Worm (Caenorhabditis elegans) whole organism, L1 larva: ENCODE results near the gene ttr-40.
A peak's percentile ranks its signal among the peaks of the same experiment; 100 is the strongest.

Experiments
- C34B4.2 ChIP-seq: sonication (generic microtip); optimal IDR thresholded peaks from 2 replicates; lab custom pipeline; 2017; ENCODE audit warnings: mild to moderate bottlenecking, missing genetic modification characterization, missing compliant biosample characterization
- Y116A8C.19 ChIP-seq: sonication (generic microtip); optimal IDR thresholded peaks from 2 replicates; lab custom pipeline; 2016; ENCODE audit warnings: missing compliant biosample characterization, missing genetic modification characterization, borderline replicate concordance
- alr-1 ChIP-seq: fragments of 200-800 bp; sonication (Bioruptor generic); optimal IDR thresholded peaks from 2 replicates; lab custom pipeline; 2018; ENCODE audit warnings: borderline replicate concordance, mild to moderate bottlenecking, missing genetic modification characterization, missing compliant biosample characterization
- aly-2 ChIP-seq: fragments of 150-350 bp; optimal IDR thresholded peaks from 2 replicates; lab custom pipeline; 2014; ENCODE audit warnings: missing biosample characterization, missing genetic modification characterization
- ama-1 ChIP-seq: fragments of 150-350 bp; optimal IDR thresholded peaks from 2 replicates; lab custom pipeline; 2014
- blmp-1 ChIP-seq: fragments of 150-350 bp; optimal IDR thresholded peaks from 2 replicates; lab custom pipeline; 2014; ENCODE audit warnings: missing biosample characterization, missing genetic modification characterization
- ceh-63 ChIP-seq: fragments of 200-800 bp; sonication (Bioruptor generic); optimal IDR thresholded peaks from 2 replicates; lab custom pipeline; 2018; ENCODE audit warnings: mild to moderate bottlenecking, missing genetic modification characterization, missing compliant biosample characterization
- ceh-8 ChIP-seq: fragments of 200-800 bp; sonication (Bioruptor generic); optimal IDR thresholded peaks from 2 replicates; lab custom pipeline; 2018; ENCODE audit warnings: mild to moderate bottlenecking, missing genetic modification characterization, moderate library complexity, missing compliant biosample characterization
- ceh-90 ChIP-seq: sonication (generic microtip); optimal IDR thresholded peaks from 2 replicates; lab custom pipeline; 2016; ENCODE audit warnings: missing genetic modification characterization, missing compliant biosample characterization
- dpl-1 ChIP-seq, 3 experiments: fragments of 150-350 bp in 2 of 3; sonication (generic microtip) in 1 of 3; optimal IDR thresholded peaks; 2 replicates each; lab custom pipeline; 2014 to 2017; ENCODE audit warnings: missing biosample characterization in 3 of 3, missing genetic modification characterization in 3 of 3, missing genetic modification reagents in 3 of 3
- egl-13 ChIP-seq: sonication (generic microtip); optimal IDR thresholded peaks from 2 replicates; lab custom pipeline; 2016; ENCODE audit warnings: missing genotype, missing genetic modification reagents, missing genetic modification characterization, missing compliant biosample characterization
- egl-27 ChIP-seq, 2 experiments: fragments of 150-350 bp in 1 of 2; sonication (generic microtip); optimal IDR thresholded peaks; 3 replicates each; lab custom pipeline; 2017 to 2018; ENCODE audit warnings: missing biosample characterization in 2 of 2, missing genetic modification characterization in 2 of 2, missing genetic modification reagents in 2 of 2
- fkh-4 ChIP-seq: sonication (generic microtip); optimal IDR thresholded peaks from 2 replicates; lab custom pipeline; 2016; ENCODE audit warnings: missing compliant biosample characterization, missing genetic modification characterization, borderline replicate concordance
- hlh-17 ChIP-seq: fragments of 200-800 bp; sonication (Bioruptor generic); optimal IDR thresholded peaks from 2 replicates; lab custom pipeline; 2018; ENCODE audit warnings: missing genetic modification characterization, mild to moderate bottlenecking, missing compliant biosample characterization, moderate library complexity, borderline replicate concordance
- irx-1 ChIP-seq: sonication (generic microtip); optimal IDR thresholded peaks from 2 replicates; lab custom pipeline; 2016; ENCODE audit warnings: missing genetic modification characterization, missing compliant biosample characterization
- isw-1 ChIP-seq: fragments of 200-800 bp; sonication (Bioruptor generic); IDR thresholded peaks from 2 replicates; pipeline ENCODE4 v1.3.6; 2022; ENCODE audit warnings: missing genetic modification characterization, missing compliant biosample characterization
- jun-1 ChIP-seq: fragments of 150-350 bp; optimal IDR thresholded peaks from 2 replicates; lab custom pipeline; 2014; ENCODE audit warnings: missing biosample characterization, missing genetic modification reagents, missing genetic modification characterization
- lin-35 ChIP-seq, 2 experiments: fragments of 150-350 bp; optimal IDR thresholded peaks; 2 replicates each; lab custom pipeline; 2014; ENCODE audit warnings: missing biosample characterization in 2 of 2, missing genetic modification characterization in 2 of 2, missing genetic modification reagents in 2 of 2
- lin-39 ChIP-seq: fragments of 150-350 bp; optimal IDR thresholded peaks from 2 replicates; lab custom pipeline; 2014; ENCODE audit warnings: missing biosample characterization, missing genetic modification reagents, missing genetic modification characterization
- lsy-2 ChIP-seq, 2 experiments: fragments of 150-350 bp; optimal IDR thresholded peaks; 2 replicates each; lab custom pipeline; 2014; ENCODE audit warnings: missing biosample characterization in 2 of 2, missing genetic modification characterization in 2 of 2
- mab-9 ChIP-seq: fragments of 200-800 bp; sonication (Bioruptor generic); IDR thresholded peaks from 2 replicates; pipeline ENCODE4 v1.3.6; 2022; ENCODE audit warnings: missing genetic modification reagents, missing genetic modification characterization, missing compliant biosample characterization
- mef-2 ChIP-seq: fragments of 150-350 bp; optimal IDR thresholded peaks from 2 replicates; lab custom pipeline; 2014; ENCODE audit warnings: missing biosample characterization, missing genetic modification characterization
- nhr-11 ChIP-seq: fragments of 150-350 bp; optimal IDR thresholded peaks from 2 replicates; lab custom pipeline; 2014; ENCODE audit warnings: missing biosample characterization, missing genetic modification characterization
- nhr-12 ChIP-seq: sonication (generic microtip); optimal IDR thresholded peaks from 2 replicates; lab custom pipeline; 2017; ENCODE audit warnings: missing biosample characterization, missing genetic modification characterization
- nhr-20 ChIP-seq: sonication (generic microtip); optimal IDR thresholded peaks from 2 replicates; lab custom pipeline; 2016; ENCODE audit warnings: mild to moderate bottlenecking, missing genetic modification characterization, missing compliant biosample characterization
- nhr-47 ChIP-seq: sonication (generic microtip); optimal IDR thresholded peaks from 2 replicates; lab custom pipeline; 2016; ENCODE audit warnings: mild to moderate bottlenecking, missing genetic modification characterization, moderate library complexity, missing compliant biosample characterization
- nhr-71 ChIP-seq: sonication (generic microtip); optimal IDR thresholded peaks from 2 replicates; lab custom pipeline; 2016; ENCODE audit warnings: mild to moderate bottlenecking, missing genetic modification characterization, moderate library complexity, missing compliant biosample characterization
- nhr-76 ChIP-seq: sonication (generic microtip); optimal IDR thresholded peaks from 2 replicates; lab custom pipeline; 2017; ENCODE audit warnings: missing biosample characterization, missing genetic modification characterization
- nhr-85 ChIP-seq: sonication (generic microtip); peaks from one replicate; lab custom pipeline; 2016; ENCODE audit warnings: missing genetic modification characterization, inconsistent platforms, missing compliant biosample characterization
- pag-3 ChIP-seq: sonication (generic microtip); optimal IDR thresholded peaks from 2 replicates; lab custom pipeline; 2017; ENCODE audit warnings: missing genetic modification characterization, mild to moderate bottlenecking, missing compliant biosample characterization, antibody characterized with exemption, borderline replicate concordance; ENCODE audit not compliant: insufficient read depth
- pax-3 ChIP-seq: fragments of 200-800 bp; sonication (Bioruptor generic); optimal IDR thresholded peaks from 2 replicates; lab custom pipeline; 2018; ENCODE audit warnings: mild to moderate bottlenecking, missing genetic modification characterization, moderate library complexity, missing compliant biosample characterization
- pqm-1 ChIP-seq: sonication (generic microtip); optimal IDR thresholded peaks from 3 replicates; lab custom pipeline; 2017; ENCODE audit warnings: missing biosample characterization, missing genetic modification characterization
- rnt-1 ChIP-seq: sonication (generic microtip); optimal IDR thresholded peaks from 2 replicates; lab custom pipeline; 2016; ENCODE audit warnings: mild to moderate bottlenecking, missing genetic modification characterization, moderate library complexity, missing compliant biosample characterization
- skn-1 ChIP-seq: fragments of 150-350 bp; optimal IDR thresholded peaks from 2 replicates; lab custom pipeline; 2014; ENCODE audit warnings: missing biosample characterization, missing genetic modification characterization
- snu-23 ChIP-seq: sonication (generic microtip); optimal IDR thresholded peaks from 2 replicates; lab custom pipeline; 2016; ENCODE audit warnings: missing genetic modification characterization, missing compliant biosample characterization
- sox-4 ChIP-seq: sonication (generic microtip); optimal IDR thresholded peaks from 2 replicates; lab custom pipeline; 2016; ENCODE audit warnings: missing genetic modification characterization, missing compliant biosample characterization
- sptf-1 ChIP-seq: fragments of 150-350 bp; optimal IDR thresholded peaks from 2 replicates; lab custom pipeline; 2014; ENCODE audit warnings: missing biosample characterization, missing genetic modification characterization
- sup-37 ChIP-seq: fragments of 200-800 bp; sonication (Bioruptor generic); optimal IDR thresholded peaks from 2 replicates; lab custom pipeline; 2018; ENCODE audit warnings: mild to moderate bottlenecking, missing genetic modification characterization, missing compliant biosample characterization
- swsn-7 ChIP-seq: sonication (generic microtip); optimal IDR thresholded peaks from 2 replicates; lab custom pipeline; 2016; ENCODE audit warnings: missing genetic modification characterization, missing compliant biosample characterization
- tbx-2 ChIP-seq: sonication (generic microtip); optimal IDR thresholded peaks from 2 replicates; lab custom pipeline; 2016; ENCODE audit warnings: missing genetic modification characterization, missing compliant biosample characterization
- tlp-1 ChIP-seq: fragments of 150-350 bp; optimal IDR thresholded peaks from 2 replicates; lab custom pipeline; 2014; ENCODE audit warnings: missing biosample characterization, missing genetic modification characterization
- unc-130 ChIP-seq: fragments of 150-350 bp; optimal IDR thresholded peaks from 2 replicates; lab custom pipeline; 2017; ENCODE audit warnings: missing biosample characterization, missing genetic modification characterization, inconsistent platforms
- unc-86 ChIP-seq: sonication (generic microtip); optimal IDR thresholded peaks from 2 replicates; lab custom pipeline; 2016; ENCODE audit warnings: missing genetic modification characterization, missing compliant biosample characterization
- unc-98 ChIP-seq: fragments of 200-800 bp; sonication (Bioruptor generic); IDR thresholded peaks from 2 replicates; pipeline ENCODE4 v1.3.6; 2022; ENCODE audit warnings: missing genetic modification characterization, missing compliant biosample characterization
- vab-15 ChIP-seq: sonication (generic microtip); optimal IDR thresholded peaks from 2 replicates; lab custom pipeline; 2017; ENCODE audit warnings: missing genotype, mild to moderate bottlenecking, missing genetic modification characterization, missing compliant biosample characterization
- xbp-1 ChIP-seq: sonication (generic microtip); optimal IDR thresholded peaks from 2 replicates; lab custom pipeline; 2016; ENCODE audit warnings: missing genetic modification characterization, missing compliant biosample characterization
- zip-4 ChIP-seq: fragments of 200-800 bp; sonication (Bioruptor generic); optimal IDR thresholded peaks from 2 replicates; lab custom pipeline; 2018; ENCODE audit warnings: mild to moderate bottlenecking, missing genetic modification characterization, moderate library complexity, missing compliant biosample characterization
- ztf-11 ChIP-seq, 2 experiments: sonication (generic microtip); optimal IDR thresholded peaks; 2 replicates each; lab custom pipeline; 2016 to 2017; ENCODE audit warnings: missing genetic modification characterization in 2 of 2, missing biosample characterization in 1 of 2, missing compliant biosample characterization in 1 of 2
- ztf-4 ChIP-seq: fragments of 150-350 bp; optimal IDR thresholded peaks from 2 replicates; lab custom pipeline; 2014; ENCODE audit warnings: missing biosample characterization, missing genetic modification characterization

ttr-40 gene

ce11 chrV:9343629-9344624 is 11.3 kb downstream of the ttr-40 start, which contains the start of gene tos-1:
Gene tos-1 (minus strand): TSS chrV:9344203.
- TF ChIP-seq nhr-71 (tag; lab: Kevin White, UChicago) = peak; percentile 100
- TF ChIP-seq nhr-12 (tag; lab: Kevin White, UChicago) = peak; percentile 71
- peak; percentile 89 to 96 for TF ChIP-seq lsy-2 (tag; optimal IDR thresholded peaks at IDR 0.05; lab: Kevin White, UChicago)
- peak; percentile 44 for TF ChIP-seq Y116A8C.19 (tag; lab: Kevin White, UChicago)
- TF ChIP-seq sox-4 = peak; percentile 97
- TF ChIP-seq lin-35 (GFP tag; optimal IDR thresholded peaks at IDR 0.05; lab: Kevin White, UChicago) = peak; percentile 87 to 93
- TF ChIP-seq tlp-1 = no peak
- peak; percentile 82 for TF ChIP-seq rnt-1
- peak; percentile 69 for TF ChIP-seq unc-130 (tag; lab: Kevin White, UChicago)
- TF ChIP-seq ceh-90 (tag; lab: Kevin White, UChicago) = peak; percentile 35
- peak; percentile 98 for TF ChIP-seq irx-1 (tag; lab: Kevin White, UChicago)
- TF ChIP-seq skn-1 = peak; percentile 69
- peak; percentile 100 for TF ChIP-seq nhr-20 (tag; lab: Kevin White, UChicago)
- peak in 1 of 2 experiments; percentile 96 for TF ChIP-seq ztf-11 (tag; optimal IDR thresholded peaks at IDR 0.05; lab: Kevin White, UChicago)
- TF ChIP-seq sup-37 (GFP tag; lab: Kevin White, UChicago) = peak; percentile 98
- no peak for TF ChIP-seq hlh-17 (GFP tag; lab: Kevin White, UChicago)
- peak; percentile 99 for TF ChIP-seq xbp-1 (tag; lab: Kevin White, UChicago)
- peak; percentile 94 for TF ChIP-seq ceh-8 (GFP tag; lab: Kevin White, UChicago)
- peak; percentile 48 for TF ChIP-seq ceh-63 (GFP tag; lab: Kevin White, UChicago)
- TF ChIP-seq egl-27 (tag; optimal IDR thresholded peaks at IDR 0.05; lab: Kevin White, UChicago) = peak; percentile 82 to 95
- no peak for TF ChIP-seq pqm-1
- peak; percentile 90 for TF ChIP-seq C34B4.2 (tag; lab: Kevin White, UChicago)
- TF ChIP-seq vab-15 (tag; lab: Kevin White, UChicago) = peak; percentile 97
- TF ChIP-seq nhr-76 (tag; lab: Kevin White, UChicago) = peak; percentile 85
- peak; percentile 86 for TF ChIP-seq lin-39 (tag; lab: Kevin White, UChicago)
- TF ChIP-seq egl-13 = peak; percentile 99
- peak; percentile 99 for TF ChIP-seq tbx-2
- peak; percentile 100 for TF ChIP-seq unc-86 (tag; lab: Kevin White, UChicago)
- TF ChIP-seq fkh-4 (tag; lab: Kevin White, UChicago) = peak; percentile 92
- peak; percentile 100 for TF ChIP-seq nhr-47 (tag; lab: Kevin White, UChicago)
- peak; percentile 95 for TF ChIP-seq ztf-4 (tag; lab: Kevin White, UChicago)
- peak; percentile 100 for TF ChIP-seq nhr-85 (tag; lab: Kevin White, UChicago)
- TF ChIP-seq mef-2 = peak; percentile 14
- peak; percentile 78 to 85 (median 80) for TF ChIP-seq dpl-1 (GFP tag; optimal IDR thresholded peaks at IDR 0.05; lab: Kevin White, UChicago)
- peak; percentile 100 for TF ChIP-seq swsn-7
- peak; percentile 100 for TF ChIP-seq snu-23 (GFP tag; lab: Kevin White, UChicago)
- peak; percentile 72 for TF ChIP-seq blmp-1
- TF ChIP-seq zip-4 (GFP tag; lab: Kevin White, UChicago) = peak; percentile 98
- TF ChIP-seq unc-98 (GFP tag; lab: Robert Waterston, UW) = peak; percentile 97
- no peak for TF ChIP-seq sptf-1 (tag; lab: Kevin White, UChicago)
- peak; percentile 100 for TF ChIP-seq pax-3 (tag; lab: Kevin White, UChicago)
- peak; percentile 97 for TF ChIP-seq nhr-11 (tag; lab: Kevin White, UChicago)
- TF ChIP-seq jun-1 = peak; percentile 99
- peak; percentile 99 for TF ChIP-seq isw-1 (GFP tag; lab: Robert Waterston, UW)
- TF ChIP-seq ama-1 (lab: Kevin White, UChicago) = peak; percentile 99
- peak; percentile 86 for TF ChIP-seq aly-2 (tag; lab: Kevin White, UChicago)
- no peak for TF ChIP-seq alr-1 (tag; lab: Kevin White, UChicago)
- TF ChIP-seq mab-9 (GFP tag; lab: Robert Waterston, UW) = peak; percentile 95
- TF ChIP-seq pag-3 (tag; lab: Kevin White, UChicago) = peak; percentile 7
